Worm (Caenorhabditis elegans): ENCODE data around the gene T25E12.6.

DNA sequence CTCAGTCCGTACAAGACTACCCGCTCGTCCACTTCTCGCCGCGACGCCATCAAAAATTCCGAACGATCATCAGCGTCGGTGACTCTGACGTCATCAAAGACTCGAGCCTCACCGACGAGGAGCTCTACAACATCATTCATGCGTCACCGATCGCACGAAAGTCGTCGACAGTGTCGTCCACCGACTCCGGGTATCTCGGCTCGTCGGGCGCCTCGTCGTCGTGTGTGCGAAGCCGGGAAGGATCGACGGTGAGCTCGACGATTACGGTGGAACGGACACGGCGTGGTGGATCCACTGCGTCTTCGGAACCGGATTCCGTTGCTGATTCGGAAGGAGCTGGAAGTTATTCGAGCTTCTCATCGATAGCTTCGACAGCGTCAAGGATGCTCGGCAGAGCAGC is 42.6 kb downstream of the T25E12.6 start:
- TF ChIP-seq ztf-29 (GFP tag; IDR thresholded peaks at IDR 0.05) (no peak), T22C8.4 (GFP tag; IDR thresholded peaks at IDR 0.05) (no peak), med-1 (GFP tag; optimal IDR thresholded peaks at IDR 0.05; ENCODE audit: insufficient read depth) (no peak), ztf-23 (GFP tag; IDR thresholded peaks at IDR 0.05) (no peak), cog-1 (tag; optimal IDR thresholded peaks at IDR 0.05) (no peak)
